Worm (Caenorhabditis elegans) whole organism, late embryonic: ENCODE data around the gene Y6G8.5.

Experiments used
- K02D7.2 ChIP-seq: sonication (generic microtip); optimal IDR thresholded peaks from 2 replicates; lab custom pipeline; 2017; ENCODE audit warnings: mild to moderate bottlenecking, missing genetic modification characterization, missing compliant biosample characterization
- ceh-18 ChIP-seq: sonication (generic microtip); optimal IDR thresholded peaks from 2 replicates; lab custom pipeline; 2016; ENCODE audit warnings: missing genetic modification characterization, missing compliant biosample characterization
- ceh-19 ChIP-seq: fragments of 200-800 bp; sonication (Bioruptor generic); optimal IDR thresholded peaks from 2 replicates; lab custom pipeline; 2018; ENCODE audit warnings: mild to moderate bottlenecking, missing genetic modification characterization, missing compliant biosample characterization
- ceh-2 ChIP-seq: sonication (generic microtip); optimal IDR thresholded peaks from 2 replicates; lab custom pipeline; 2016; ENCODE audit warnings: missing genotype, missing genetic modification characterization, missing compliant biosample characterization
- ceh-30 ChIP-seq: fragments of 150-350 bp; optimal IDR thresholded peaks from 2 replicates; lab custom pipeline; 2014; ENCODE audit warnings: missing biosample characterization, missing genetic modification characterization
- dve-1 ChIP-seq: sonication (generic microtip); optimal IDR thresholded peaks from 2 replicates; lab custom pipeline; 2017; ENCODE audit warnings: antibody characterized with exemption, mild to moderate bottlenecking, missing genetic modification characterization, missing compliant biosample characterization
- eyg-1 ChIP-seq: sonication (generic microtip); optimal IDR thresholded peaks from 2 replicates; lab custom pipeline; 2016; ENCODE audit warnings: missing genotype, missing genetic modification characterization, missing compliant biosample characterization
- fax-1 ChIP-seq: sonication (generic microtip); optimal IDR thresholded peaks from 2 replicates; lab custom pipeline; 2016; ENCODE audit warnings: missing genotype, missing genetic modification characterization, missing compliant biosample characterization
- gmeb-2 ChIP-seq: sonication (generic microtip); optimal IDR thresholded peaks from 2 replicates; lab custom pipeline; 2016; ENCODE audit warnings: missing genetic modification characterization, inconsistent platforms, missing compliant biosample characterization
- nhr-11 ChIP-seq: fragments of 150-350 bp; optimal IDR thresholded peaks from 2 replicates; lab custom pipeline; 2014; ENCODE audit warnings: missing biosample characterization, missing genetic modification characterization
- nhr-232 ChIP-seq: sonication (generic microtip); optimal IDR thresholded peaks from 2 replicates; lab custom pipeline; 2016; ENCODE audit warnings: missing genetic modification characterization, missing compliant biosample characterization
- rnt-1 ChIP-seq: sonication (generic microtip); optimal IDR thresholded peaks from 2 replicates; lab custom pipeline; 2016; ENCODE audit warnings: missing genetic modification characterization, missing compliant biosample characterization
- sox-4 ChIP-seq: sonication (generic microtip); optimal IDR thresholded peaks from 2 replicates; lab custom pipeline; 2017; ENCODE audit warnings: mild to moderate bottlenecking, missing genetic modification characterization, inconsistent platforms, missing compliant biosample characterization
- unc-55 ChIP-seq: sonication (generic microtip); optimal IDR thresholded peaks from 2 replicates; lab custom pipeline; 2017; ENCODE audit warnings: missing biosample characterization, missing genetic modification reagents, missing genetic modification characterization
- unc-86 ChIP-seq: sonication (generic microtip); optimal IDR thresholded peaks from 2 replicates; lab custom pipeline; 2016; ENCODE audit warnings: missing genetic modification characterization, missing compliant biosample characterization
- ztf-16 ChIP-seq: sonication (generic microtip); optimal IDR thresholded peaks from 2 replicates; lab custom pipeline; 2017; ENCODE audit warnings: missing genetic modification characterization, missing compliant biosample characterization

The Y6G8.5 gene

DNA sequence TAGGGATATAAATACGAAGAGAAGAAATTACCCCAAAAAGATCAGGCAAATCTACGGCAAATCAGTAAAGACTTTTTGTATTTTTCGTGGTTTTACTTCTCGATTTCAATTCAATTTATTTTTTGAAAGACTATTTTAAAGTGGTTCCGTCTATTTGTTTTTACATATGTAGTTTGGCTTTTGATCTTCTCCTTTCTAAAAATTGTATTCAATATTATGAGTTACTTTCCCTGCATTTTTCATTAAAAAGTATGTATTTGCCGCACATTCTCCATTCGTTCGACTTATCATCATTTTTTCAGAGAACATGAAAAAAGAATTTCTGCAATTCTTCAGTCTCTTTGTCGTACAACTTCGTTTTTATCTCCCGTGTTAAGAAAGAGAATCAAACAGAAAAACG lies 48.7 kb downstream of the Y6G8.5 start, which contains the start of gene C38D9.2:
Gene C38D9.2, plus strand, starts transcription at position 301 of the 400 bp plus-strand sequence.
- TF ChIP-seq dve-1 (tag; lab: Kevin White, UChicago): no peak
- no peak for TF ChIP-seq fax-1 (tag; lab: Kevin White, UChicago)
- no peak for TF ChIP-seq ceh-2 (tag; lab: Kevin White, UChicago)
- TF ChIP-seq nhr-232 (tag; lab: Kevin White, UChicago): no peak
- TF ChIP-seq unc-86: no peak
- TF ChIP-seq ztf-16 (tag; lab: Kevin White, UChicago): no peak
- TF ChIP-seq eyg-1: no peak
- TF ChIP-seq K02D7.2 (tag; lab: Kevin White, UChicago): no peak
- no peak for TF ChIP-seq gmeb-2
- TF ChIP-seq nhr-11 (tag; lab: Kevin White, UChicago): no peak
- TF ChIP-seq sox-4 (tag; lab: Kevin White, UChicago): no peak
- no peak for TF ChIP-seq ceh-18 (tag; lab: Kevin White, UChicago)

DNA sequence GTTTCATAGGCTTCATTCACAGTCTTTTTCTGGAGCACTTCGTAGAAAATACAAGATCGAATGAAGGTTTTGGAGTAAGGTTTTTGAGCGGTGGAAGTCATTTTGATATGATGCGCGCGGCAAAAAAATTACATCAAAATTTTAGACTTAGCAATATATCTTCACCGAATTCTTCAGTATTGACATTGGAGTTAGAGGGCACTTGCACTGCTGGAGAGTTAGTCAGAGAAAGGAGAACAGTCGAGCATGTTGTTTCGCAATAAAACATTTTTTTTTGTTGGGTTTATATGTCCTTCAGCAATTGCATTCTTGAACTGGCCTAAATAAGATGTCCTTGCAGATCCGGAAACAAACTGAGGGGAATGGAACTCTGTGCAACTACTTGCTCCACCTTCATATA lies 49.6 kb downstream of the Y6G8.5 start, which contains the start of gene fbxa-171:
Gene fbxa-171, minus strand, starts transcription at position 101 of the 400 bp plus-strand sequence.
- no peak for TF ChIP-seq ceh-19 (GFP tag; lab: Kevin White, UChicago)
- TF ChIP-seq rnt-1: no peak
- TF ChIP-seq unc-55 (GFP tag; lab: Kevin White, UChicago): no peak
- no peak for TF ChIP-seq ceh-30 (tag; lab: Kevin White, UChicago)
